Worm (Caenorhabditis elegans) whole organism, L2 larva: Measurements from ENCODE around the gene T09B9.1.

Experiments used
- ama-1 ChIP-seq: fragments of 150-350 bp; optimal IDR thresholded peaks from 2 replicates; lab custom pipeline; 2018; ENCODE audit warnings: inconsistent platforms
- mdl-1 ChIP-seq, 2 experiments: fragments of 150-350 bp in 1 of 2; sonication (generic microtip) in 1 of 2; optimal IDR thresholded peaks; 2 replicates each; lab custom pipeline; 2017; ENCODE audit warnings: missing biosample characterization in 2 of 2, missing genetic modification characterization in 2 of 2
- nhr-6 ChIP-seq: fragments of 150-350 bp; optimal IDR thresholded peaks from 2 replicates; lab custom pipeline; 2014; ENCODE audit warnings: missing biosample characterization, missing genetic modification characterization

- TF ChIP-seq mdl-1 (tag; optimal IDR thresholded peaks at IDR 0.05; lab: Kevin White, UChicago), result no peak
- no peak for TF ChIP-seq ama-1 (lab: Kevin White, UChicago)
- TF ChIP-seq nhr-6 (tag; lab: Kevin White, UChicago), result no peak
Measured at ce11 chrX:9761266-9761665, 4.2 kb downstream of the T09B9.1 start, which contains the start of gene T09B9.3.
